Fruit fly (Drosophila melanogaster) S2 (cell line): Measurements from ENCODE around the gene dpr10.

Source experiments
- CG8478 ChIP-seq: fragments of >200 bp; optimal IDR thresholded peaks from 2 replicates; lab custom pipeline; 2018
- CTCF ChIP-seq, 2 experiments: fragments of >200 bp; optimal IDR thresholded peaks; 2 replicates each; lab custom pipeline; 2018

DNA sequence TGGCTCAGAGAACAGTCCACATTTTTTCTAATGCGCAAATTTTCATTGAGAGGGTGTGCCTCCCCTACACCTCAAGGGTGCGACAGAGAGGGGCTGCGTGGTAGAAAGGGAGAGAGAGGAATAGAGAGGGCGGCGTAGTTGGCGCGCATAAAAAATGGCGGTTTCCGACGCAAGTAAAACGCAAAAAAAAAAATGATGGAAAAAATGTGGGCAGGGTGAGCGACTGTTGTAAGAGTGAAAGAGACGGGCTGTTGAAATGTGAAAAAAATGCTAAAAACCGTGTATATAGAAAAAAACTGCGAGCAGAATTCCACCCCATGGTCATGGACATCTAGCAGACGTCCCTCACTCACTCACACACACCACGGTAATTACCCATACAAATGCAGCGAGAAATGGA, 40.1 kb upstream of the dpr10 start:
- TF ChIP-seq CG8478 (lab: Kevin White, UChicago) (no peak), CTCF (optimal IDR thresholded peaks at IDR 0.05; lab: Kevin White, UChicago) (no peak)
